Fruit fly (Drosophila melanogaster) whole organism, embryonic: ENCODE measurements around the gene timeout.

Experiments
- Aef1 ChIP-seq: fragments of 200-800 bp; sonication (Bioruptor generic); IDR thresholded peaks from 3 replicates; pipeline ENCODE4 v1.3.6; 2022; ENCODE audit warnings: missing biosample characterization, missing genetic modification characterization
- BEAF-32 ChIP-seq: fragments of 200-800 bp; sonication (Bioruptor generic); optimal IDR thresholded peaks from 3 replicates; lab custom pipeline; 2017; ENCODE audit warnings: missing biosample characterization, missing genetic modification characterization, mild to moderate bottlenecking, moderate library complexity, missing genetic modification reagents
- CG11398 ChIP-seq: fragments of 200-800 bp; sonication (Bioruptor generic); optimal IDR thresholded peaks from 2 replicates; lab custom pipeline; 2016; ENCODE audit warnings: missing biosample characterization, missing genetic modification characterization
- CG15269 ChIP-seq: fragments of 200-800 bp; sonication (Bioruptor generic); optimal IDR thresholded peaks from 2 replicates; lab custom pipeline; 2018; ENCODE audit warnings: missing biosample characterization, mild to moderate bottlenecking, missing genetic modification characterization, moderate library complexity
- CG16779 ChIP-seq: fragments of 200-800 bp; sonication (Bioruptor generic); IDR thresholded peaks from 2 replicates; pipeline ENCODE4 v1.3.6; 2022; ENCODE audit warnings: missing biosample characterization, missing genetic modification characterization
- CG17359 ChIP-seq: fragments of 200-800 bp; sonication (Bioruptor generic); optimal IDR thresholded peaks from 3 replicates; lab custom pipeline; 2018; ENCODE audit warnings: missing biosample characterization, mild to moderate bottlenecking, missing genetic modification characterization, moderate library complexity
- CG18599 ChIP-seq: fragments of 200-800 bp; sonication (Bioruptor generic); optimal IDR thresholded peaks from 3 replicates; lab custom pipeline; 2017; ENCODE audit warnings: missing biosample characterization, missing genetic modification characterization, mild to moderate bottlenecking, moderate library complexity, missing genetic modification reagents
- CG2120 ChIP-seq: fragments of 200-800 bp; sonication (Bioruptor generic); optimal IDR thresholded peaks from 3 replicates; lab custom pipeline; 2016; ENCODE audit warnings: missing biosample characterization, missing genetic modification characterization
- CG2875 ChIP-seq: fragments of 200-800 bp; sonication (Bioruptor generic); optimal IDR thresholded peaks from 2 replicates; lab custom pipeline; 2017; ENCODE audit warnings: missing biosample characterization, mild to moderate bottlenecking, missing genetic modification characterization, missing genetic modification reagents
- CG31224 ChIP-seq: fragments of 200-800 bp; sonication (Bioruptor generic); IDR thresholded peaks from 2 replicates; pipeline ENCODE4 v1.3.6; 2022; ENCODE audit warnings: missing biosample characterization, missing genetic modification characterization
- CG31441 ChIP-seq: fragments of 200-800 bp; sonication (Bioruptor generic); IDR thresholded peaks from 2 replicates; pipeline ENCODE4 v1.3.6; 2022; ENCODE audit warnings: missing biosample characterization, missing genetic modification characterization
- CG3281 ChIP-seq: fragments of 200-800 bp; sonication (Bioruptor generic); optimal IDR thresholded peaks from 3 replicates; lab custom pipeline; 2017; ENCODE audit warnings: missing biosample characterization, mild to moderate bottlenecking, missing genetic modification characterization
- CG3726 ChIP-seq: fragments of 200-800 bp; sonication (Bioruptor generic); IDR thresholded peaks from 3 replicates; pipeline ENCODE4, ENCODE4 v1.3.6; 2022; ENCODE audit warnings: missing biosample characterization, missing genetic modification characterization
- CG4360 ChIP-seq: fragments of 200-800 bp; sonication (Bioruptor generic); IDR thresholded peaks from 2 replicates; pipeline ENCODE4 v1.3.6; 2022; ENCODE audit warnings: missing biosample characterization, missing genetic modification characterization
- CG4424 ChIP-seq: fragments of 200-800 bp; sonication (Bioruptor generic); optimal IDR thresholded peaks from 3 replicates; lab custom pipeline; 2016; ENCODE audit warnings: missing biosample characterization, missing genetic modification characterization
- CG4854 ChIP-seq: fragments of 200-800 bp; sonication (Bioruptor generic); optimal IDR thresholded peaks from 2 replicates; lab custom pipeline; 2016; ENCODE audit warnings: missing biosample characterization, missing genetic modification characterization, inconsistent platforms
- CG6689 ChIP-seq: fragments of 200-800 bp; sonication (Bioruptor generic); IDR thresholded peaks from 2 replicates; pipeline ENCODE4 v1.3.6; 2022; ENCODE audit warnings: missing biosample characterization, missing genetic modification characterization
- CG7786 ChIP-seq: fragments of 200-800 bp; sonication (Bioruptor generic); optimal IDR thresholded peaks from 2 replicates; lab custom pipeline; 2016; ENCODE audit warnings: missing biosample characterization, missing genetic modification characterization
- CG8388 ChIP-seq: fragments of 200-800 bp; sonication (Bioruptor generic); optimal IDR thresholded peaks from 2 replicates; lab custom pipeline; 2019; ENCODE audit warnings: missing biosample characterization, mild to moderate bottlenecking, missing genetic modification characterization, moderate library complexity
- Dip3 ChIP-seq: fragments of 200-800 bp; sonication (Bioruptor generic); optimal IDR thresholded peaks from 3 replicates; lab custom pipeline; 2016; ENCODE audit warnings: missing biosample characterization, missing genetic modification characterization
- E2f1 ChIP-seq: fragments of 200-800 bp; sonication (Bioruptor generic); IDR thresholded peaks from 2 replicates; pipeline ENCODE4 v1.3.6; 2022; ENCODE audit warnings: missing biosample characterization, missing genetic modification characterization
- Ets65A ChIP-seq: fragments of 200-800 bp; sonication (Bioruptor generic); peaks from one replicate; lab custom pipeline; 2016; ENCODE audit warnings: missing biosample characterization, missing genetic modification characterization
- Fer2 ChIP-seq: fragments of 200-800 bp; sonication (Bioruptor generic); optimal IDR thresholded peaks from 2 replicates; lab custom pipeline; 2018; ENCODE audit warnings: missing biosample characterization, mild to moderate bottlenecking, missing genetic modification characterization, moderate library complexity
- H15 ChIP-seq: fragments of 200-800 bp; sonication (Bioruptor generic); IDR thresholded peaks from 3 replicates; pipeline ENCODE4 v1.3.6; 2022; ENCODE audit warnings: missing biosample characterization, missing genetic modification characterization
- Hand ChIP-seq: fragments of 200-800 bp; sonication (Bioruptor generic); optimal IDR thresholded peaks from 2 replicates; lab custom pipeline; 2017; ENCODE audit warnings: mild to moderate bottlenecking, missing biosample characterization, missing genetic modification reagents, missing genetic modification characterization
- Hmr ChIP-seq: fragments of 200-800 bp; sonication (Bioruptor generic); optimal IDR thresholded peaks from 3 replicates; lab custom pipeline; 2017; ENCODE audit warnings: mild to moderate bottlenecking, missing biosample characterization, missing genetic modification reagents, missing genetic modification characterization
- Hsf ChIP-seq: fragments of 200-800 bp; sonication (Bioruptor generic); optimal IDR thresholded peaks from 3 replicates; lab custom pipeline; 2016; ENCODE audit warnings: missing biosample characterization, missing genetic modification characterization
- MBD-R2 ChIP-seq: fragments of 200-800 bp; sonication (Bioruptor generic); IDR thresholded peaks from 2 replicates; pipeline ENCODE4 v1.3.6; 2022; ENCODE audit warnings: missing biosample characterization, missing genetic modification characterization
- Myb ChIP-seq: fragments of 200-800 bp; sonication (Bioruptor generic); optimal IDR thresholded peaks from 2 replicates; lab custom pipeline; 2016; ENCODE audit warnings: missing biosample characterization, missing genetic modification characterization
- Sox100B ChIP-seq: fragments of 200-800 bp; sonication (Bioruptor generic); optimal IDR thresholded peaks from 3 replicates; lab custom pipeline; 2018; ENCODE audit warnings: missing biosample characterization, mild to moderate bottlenecking, missing genetic modification characterization
- Sry-δ ChIP-seq: fragments of 200-800 bp; sonication (Bioruptor generic); optimal IDR thresholded peaks from 2 replicates; lab custom pipeline; 2016; ENCODE audit warnings: missing biosample characterization, missing genetic modification characterization
- Trl ChIP-seq, 3 experiments: fragments of >200 bp in 2 of 3; fragments of 200-800 bp in 1 of 3; sonication (Bioruptor generic) in 1 of 3; optimal IDR thresholded peaks; 2 replicates in 1 of 3; 3 replicates in 2 of 3; lab custom pipeline; 2016 to 2017; ENCODE audit warnings: missing biosample characterization in 1 of 3, missing genetic modification characterization in 1 of 3
- abd-A ChIP-seq: fragments of 200-800 bp; sonication (Bioruptor generic); optimal IDR thresholded peaks from 3 replicates; lab custom pipeline; 2019; ENCODE audit warnings: missing biosample characterization, mild to moderate bottlenecking, missing genetic modification characterization, moderate library complexity
- dan ChIP-seq: fragments of 200-800 bp; sonication (Bioruptor generic); IDR thresholded peaks from 2 replicates; pipeline ENCODE4 v1.3.6; 2022; ENCODE audit warnings: missing biosample characterization, missing genetic modification characterization
- ems ChIP-seq: fragments of 200-800 bp; sonication (Bioruptor generic); optimal IDR thresholded peaks from 3 replicates; lab custom pipeline; 2016; ENCODE audit warnings: missing biosample characterization, missing genetic modification characterization
- esg ChIP-seq: fragments of 200-800 bp; sonication (Bioruptor generic); conservative IDR thresholded peaks from 2 replicates; pipeline ENCODE4 v1.3.6; 2022; ENCODE audit warnings: missing biosample characterization, missing genetic modification characterization
- fd3F ChIP-seq: fragments of 200-800 bp; sonication (Bioruptor generic); optimal IDR thresholded peaks from 2 replicates; lab custom pipeline; 2018; ENCODE audit warnings: missing biosample characterization, mild to moderate bottlenecking, missing genetic modification characterization, moderate library complexity
- fru ChIP-seq: fragments of >200 bp; optimal IDR thresholded peaks from 2 replicates; lab custom pipeline; 2017
- fu2 ChIP-seq: fragments of 200-800 bp; sonication (Bioruptor generic); optimal IDR thresholded peaks from 2 replicates; lab custom pipeline; 2016; ENCODE audit warnings: missing biosample characterization, missing genetic modification characterization
- gfzf ChIP-seq: fragments of 200-800 bp; sonication (Bioruptor generic); optimal IDR thresholded peaks from 2 replicates; lab custom pipeline; 2016; ENCODE audit warnings: missing biosample characterization, mild to moderate bottlenecking, missing genetic modification characterization, moderate library complexity
- h ChIP-seq: fragments of >200 bp; optimal IDR thresholded peaks from 2 replicates; lab custom pipeline; 2017
- hth ChIP-seq: fragments of >200 bp; optimal IDR thresholded peaks from 2 replicates; lab custom pipeline; 2017; ENCODE audit warnings: inconsistent platforms
- insv ChIP-seq, 2 experiments: fragments of 200-800 bp; sonication (Bioruptor generic); optimal IDR thresholded peaks; 3 replicates each; lab custom pipeline; 2016 to 2018; ENCODE audit warnings: missing biosample characterization in 2 of 2, missing genetic modification characterization in 2 of 2
- ken ChIP-seq: fragments of 200-800 bp; sonication (Bioruptor generic); IDR thresholded peaks from 3 replicates; pipeline ENCODE4 v1.3.6; 2022; ENCODE audit warnings: missing biosample characterization, missing genetic modification characterization
- knrl ChIP-seq: fragments of 200-800 bp; sonication (Bioruptor generic); IDR thresholded peaks from 3 replicates; pipeline ENCODE4 v1.3.6; 2022; ENCODE audit warnings: missing biosample characterization, missing genetic modification characterization; ENCODE audit not compliant: partially characterized antibody
- p53 ChIP-seq: fragments of 200-800 bp; sonication (Bioruptor generic); optimal IDR thresholded peaks from 2 replicates; lab custom pipeline; 2016; ENCODE audit warnings: missing biosample characterization, missing genetic modification characterization
- pho ChIP-seq: fragments of 200-800 bp; sonication (Bioruptor generic); optimal IDR thresholded peaks from 2 replicates; lab custom pipeline; 2016; ENCODE audit warnings: missing biosample characterization, missing genetic modification characterization
- schlank ChIP-seq: fragments of 200-800 bp; sonication (Bioruptor generic); optimal IDR thresholded peaks from 2 replicates; lab custom pipeline; 2018; ENCODE audit warnings: missing biosample characterization, mild to moderate bottlenecking, missing genetic modification characterization
- ssp ChIP-seq: fragments of 200-800 bp; sonication (Bioruptor generic); IDR thresholded peaks from 2 replicates; pipeline ENCODE4 v1.3.6; 2022; ENCODE audit warnings: missing biosample characterization, missing genetic modification characterization
- usp ChIP-seq: fragments of >200 bp; optimal IDR thresholded peaks from 2 replicates; lab custom pipeline; 2017; ENCODE audit warnings: missing biosample characterization, missing genetic modification characterization

Gene timeout

dm6 chr3R:13117711-13118110 lies 29.3 kb downstream of the timeout start (continued):
- TF ChIP-seq CG2120 (GFP tag; lab: Kevin White, UChicago) (peak; percentile 19), H15 (GFP tag; lab: Robert Waterston, UW) (no peak), Aef1 (GFP tag; lab: Robert Waterston, UW) (no peak), CG3726 (no peak), CG4424 (GFP tag; lab: Kevin White, UChicago) (no peak), Sox100B (GFP tag; lab: Kevin White, UChicago) (no peak), Dip3 (GFP tag; lab: Kevin White, UChicago) (no peak), CG17359 (no peak), CG18599 (GFP tag; lab: Kevin White, UChicago) (peak; percentile 21), CG8388 (GFP tag; lab: Kevin White, UChicago) (no peak), Hmr (GFP tag; lab: Kevin White, UChicago) (peak; percentile 1), esg (GFP tag; lab: Robert Waterston, UW) (no peak), ems (GFP tag; lab: Kevin White, UChicago) (no peak), insv (GFP tag; optimal IDR thresholded peaks at IDR 0.05; lab: Kevin White, UChicago) (no peak), MBD-R2 (GFP tag; lab: Robert Waterston, UW) (no peak)

DNA sequence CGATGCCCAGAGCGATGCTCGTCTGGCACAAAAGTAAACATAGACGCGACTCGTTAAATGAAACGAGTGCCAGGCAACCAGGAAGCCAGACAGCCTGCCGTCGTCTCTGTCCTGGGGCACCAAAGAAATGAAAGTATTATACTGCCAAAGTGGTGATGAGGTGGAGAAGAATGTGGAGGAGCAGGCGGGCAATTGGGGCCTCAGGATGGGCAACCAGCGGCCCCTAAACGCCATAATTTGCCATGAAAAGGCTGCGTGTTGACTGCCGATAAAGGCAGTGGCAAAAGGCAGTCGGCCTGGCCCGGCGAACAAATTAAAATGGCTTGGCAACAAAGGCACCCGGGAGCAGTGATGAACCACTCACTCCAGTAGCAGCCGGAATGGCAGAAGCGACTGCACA lies 40.5 kb downstream of the timeout start:
- TF ChIP-seq Sry-δ (GFP tag; lab: Kevin White, UChicago) (no peak), pho (GFP tag; lab: Kevin White, UChicago) (no peak), usp (GFP tag; lab: Kevin White, UChicago) (no peak), hth (no peak), Hand (GFP tag; lab: Kevin White, UChicago) (no peak), CG15269 (no peak), CG11398 (GFP tag; lab: Kevin White, UChicago) (no peak), Myb (GFP tag; lab: Kevin White, UChicago) (no peak), p53 (no peak), CG3281 (GFP tag; lab: Kevin White, UChicago) (no peak), Hsf (no peak), knrl (GFP tag; lab: Robert Waterston, UW) (no peak), Ets65A (GFP tag; lab: Kevin White, UChicago) (peak; percentile 10), ssp (GFP tag; lab: Robert Waterston, UW) (peak; percentile 19; the same call in 1 of the 2 replicates), fu2 (GFP tag; lab: Kevin White, UChicago) (no peak), CG7786 (no peak), CG16779 (no peak), E2f1 (GFP tag; lab: Robert Waterston, UW) (no peak), CG4854 (no peak), gfzf (GFP tag; lab: Kevin White, UChicago) (no peak), schlank (no peak), CG6689 (GFP tag; lab: Robert Waterston, UW) (no peak), CG31441 (GFP tag; lab: Robert Waterston, UW) (no peak), Trl (optimal IDR thresholded peaks at IDR 0.05; lab: Kevin White, UChicago) (no peak), Trl (GFP tag; optimal IDR thresholded peaks at IDR 0.05; lab: Kevin White, UChicago) (no peak), CG2875 (GFP tag; lab: Kevin White, UChicago) (no peak), BEAF-32 (GFP tag; lab: Kevin White, UChicago) (no peak), fru (lab: Kevin White, UChicago) (no peak), abd-A (tag; lab: Kevin White, UChicago) (peak; percentile 59), fd3F (no peak), h (lab: Kevin White, UChicago) (no peak), ken (no peak), Fer2 (tag; lab: Kevin White, UChicago) (no peak), CG4360 (GFP tag; lab: Robert Waterston, UW) (no peak), dan (GFP tag; lab: Robert Waterston, UW) (no peak), CG31224 (GFP tag; lab: Robert Waterston, UW) (peak; percentile 87)
